Fruit fly (Drosophila melanogaster): Measurements from ENCODE around the gene alrm.

The alrm gene

dm6 chr3R:25382681-25383080 is at the start of gene alrm:
alrm (minus strand) TSS chr3R:25382781.
- TF ChIP-seq sisA (GFP tag; IDR thresholded peaks at IDR 0.05) (no peak), pan (optimal IDR thresholded peaks at IDR 0.05) (no peak), pan (GFP tag; optimal IDR thresholded peaks at IDR 0.05 in 1 of 2, IDR thresholded peaks at IDR 0.05 in 1 of 2) (peak in 1 of 2 experiments; percentile 2), CG6254 (GFP tag; optimal IDR thresholded peaks at IDR 0.05) (no peak), danr (GFP tag; IDR thresholded peaks at IDR 0.05) (no peak), CG31365 (tag; optimal IDR thresholded peaks at IDR 0.05) (no peak)

- TF ChIP-seq insv (GFP tag; optimal IDR thresholded peaks at IDR 0.05) (no peak), CTCF (GFP tag; optimal IDR thresholded peaks at IDR 0.05) (peak; percentile 69), HmgZ (tag; optimal IDR thresholded peaks at IDR 0.05) (no peak)
Measured at dm6 chr3R:25427175-25427574, 44.6 kb upstream of the alrm start.

- TF ChIP-seq Mes4 (GFP tag; optimal IDR thresholded peaks at IDR 0.05): no peak
- TF ChIP-seq CG10654 (GFP tag; optimal IDR thresholded peaks at IDR 0.05): no peak
- no peak for TF ChIP-seq Hmr (GFP tag; optimal IDR thresholded peaks at IDR 0.05)
- TF ChIP-seq pho (GFP tag; optimal IDR thresholded peaks at IDR 0.05): no peak
Measured at dm6 chr3R:25400545-25400944, 18.0 kb upstream of the alrm start, which contains the start of gene Muc96D. Muc96D (minus strand) TSS chr3R:25400645.

dm6 chr3R:25388522-25388921 is 5.9 kb upstream of the alrm start:
- no peak for TF ChIP-seq CG16863 (GFP tag; optimal IDR thresholded peaks at IDR 0.05)
- TF ChIP-seq ttk (GFP tag; IDR thresholded peaks at IDR 0.05): 0 out of 2 replicates have a peak, but pooled peaks have one; percentile 12
- 0 out of 3 replicates have a peak, but pooled peaks have one; percentile 23 for TF ChIP-seq CG7357 (GFP tag; IDR thresholded peaks at IDR 0.05)
- TF ChIP-seq run (tag; optimal IDR thresholded peaks at IDR 0.05): no peak
- TF ChIP-seq tgo (GFP tag; IDR thresholded peaks at IDR 0.05): no peak
- TF ChIP-seq slbo (GFP tag; IDR thresholded peaks at IDR 0.05): 0 out of 2 replicates have a peak, but pooled peaks have one; percentile 10
- TF ChIP-seq grau (tag; optimal IDR thresholded peaks at IDR 0.05): peak; percentile 69
- TF ChIP-seq dysf (GFP tag; IDR thresholded peaks at IDR 0.05): 0 out of 3 replicates have a peak, but pooled peaks have one; percentile 23
- TF ChIP-seq Fer3 (tag; optimal IDR thresholded peaks at IDR 0.05): peak; percentile 9
- TF ChIP-seq al (GFP tag; IDR thresholded peaks at IDR 0.05): peak; percentile 24; the same call in 1 of the 2 replicates
- TF ChIP-seq CG32532 (GFP tag; IDR thresholded peaks at IDR 0.05): 0 out of 2 replicates have a peak, but pooled peaks have one; percentile 17
- TF ChIP-seq CG15269 (tag; optimal IDR thresholded peaks at IDR 0.05): peak; percentile 2
- TF ChIP-seq zen2 (GFP tag; IDR thresholded peaks at IDR 0.05; ENCODE audit: partially characterized antibody): peak; percentile 33; the same call in 1 of the 3 replicates
- TF ChIP-seq CG4730 (GFP tag; IDR thresholded peaks at IDR 0.05): no peak
- TF ChIP-seq Ada2b (GFP tag; IDR thresholded peaks at IDR 0.05): 0 out of 2 replicates have a peak, but pooled peaks have one; percentile 24
- 0 out of 2 replicates have a peak, but pooled peaks have one; percentile 21 for TF ChIP-seq Rfx (GFP tag; IDR thresholded peaks at IDR 0.05)
- no peak for TF ChIP-seq Jarid2 (GFP tag; optimal IDR thresholded peaks at IDR 0.05)
- 0 out of 2 replicates have a peak, but pooled peaks have one; percentile 14 for TF ChIP-seq lmd (GFP tag; IDR thresholded peaks at IDR 0.05)
- TF ChIP-seq row (GFP tag; IDR thresholded peaks at IDR 0.05): peak; percentile 47; the same call in 2 of the 3 replicates
- 0 out of 2 replicates have a peak, but pooled peaks have one; percentile 25 for TF ChIP-seq CG10366 (GFP tag; IDR thresholded peaks at IDR 0.05)
- TF ChIP-seq Ptx1 (GFP tag; IDR thresholded peaks at IDR 0.05): 0 out of 2 replicates have a peak, but pooled peaks have one; percentile 12
- peak; percentile 21 for TF ChIP-seq Sox102F (GFP tag; optimal IDR thresholded peaks at IDR 0.05)

- TF ChIP-seq Asciz (GFP tag; optimal IDR thresholded peaks at IDR 0.05) (no peak), CG11456 (GFP tag; IDR thresholded peaks at IDR 0.05) (0 out of 3 replicates have a peak, but pooled peaks have one; percentile 30), Hr39 (optimal IDR thresholded peaks at IDR 0.05) (peak; percentile 49)
Measured at dm6 chr3R:25384206-25384605, 1.6 kb upstream of the alrm start.
